Worm (Caenorhabditis elegans) whole organism, young adult: Measurements from ENCODE around the gene K04C2.7.
A peak's percentile ranks its signal among the peaks of the same experiment; 100 is the strongest.

Source experiments
- B0019.2 ChIP-seq: fragments of 200-800 bp; sonication (Bioruptor generic); conservative IDR thresholded peaks from 2 replicates; pipeline ENCODE4 v1.3.6; 2022; ENCODE audit warnings: missing genetic modification reagents, missing genetic modification characterization, missing compliant biosample characterization
- B0035.1 ChIP-seq: sonication (generic microtip); optimal IDR thresholded peaks from 2 replicates; lab custom pipeline; 2016; ENCODE audit warnings: missing genetic modification characterization, mild to moderate bottlenecking, missing compliant biosample characterization, missing genotype, missing genetic modification reagents
- B0336.3 ChIP-seq: fragments of 200-800 bp; sonication (Bioruptor generic); IDR thresholded peaks from 2 replicates; pipeline ENCODE4 v1.3.6; 2022; ENCODE audit warnings: missing genetic modification characterization, missing compliant biosample characterization
- F23B12.7 ChIP-seq: sonication (generic microtip); optimal IDR thresholded peaks from 2 replicates; lab custom pipeline; 2017; ENCODE audit warnings: missing genetic modification characterization, mild to moderate bottlenecking, missing compliant biosample characterization, antibody characterized with exemption, moderate library complexity; ENCODE audit not compliant: insufficient read depth
- F33H1.4 ChIP-seq: fragments of 200-800 bp; sonication (Bioruptor generic); IDR thresholded peaks from 2 replicates; pipeline ENCODE4 v1.3.6; 2022; ENCODE audit warnings: missing genetic modification reagents, missing genetic modification characterization, missing compliant biosample characterization
- F37B4.10 ChIP-seq: fragments of 200-800 bp; sonication (Bioruptor generic); IDR thresholded peaks from 2 replicates; pipeline ENCODE4 v1.3.6; 2022; ENCODE audit warnings: missing genetic modification characterization, missing compliant biosample characterization
- F39B2.1 ChIP-seq: fragments of 200-800 bp; sonication (Bioruptor generic); IDR thresholded peaks from 2 replicates; pipeline ENCODE4 v1.3.6; 2022; ENCODE audit warnings: missing genetic modification reagents, missing genetic modification characterization, missing compliant biosample characterization
- K12H6.12 ChIP-seq: fragments of 200-800 bp; sonication (Bioruptor generic); optimal IDR thresholded peaks from 2 replicates; lab custom pipeline; 2018; ENCODE audit warnings: mild to moderate bottlenecking, missing genetic modification characterization, missing compliant biosample characterization
- T07F8.4 ChIP-seq: sonication (generic microtip); optimal IDR thresholded peaks from 2 replicates; lab custom pipeline; 2016; ENCODE audit warnings: mild to moderate bottlenecking, missing genetic modification characterization, moderate library complexity, missing compliant biosample characterization
- T26A5.8 ChIP-seq: sonication (generic microtip); optimal IDR thresholded peaks from 2 replicates; lab custom pipeline; 2016; ENCODE audit warnings: missing genetic modification characterization, missing compliant biosample characterization
- Y53F4B.3 ChIP-seq: fragments of 200-800 bp; sonication (Bioruptor generic); IDR thresholded peaks from 2 replicates; pipeline ENCODE4 v1.3.6; 2022; ENCODE audit warnings: missing genetic modification reagents, missing genetic modification characterization, missing compliant biosample characterization
- Y79H2A.3 ChIP-seq: fragments of 200-800 bp; sonication (Bioruptor generic); conservative IDR thresholded peaks from 2 replicates; pipeline ENCODE4 v1.3.6; 2022; ENCODE audit warnings: missing genetic modification reagents, missing genetic modification characterization, missing compliant biosample characterization
- ZK185.1 ChIP-seq: sonication (generic microtip); optimal IDR thresholded peaks from 2 replicates; lab custom pipeline; 2016; ENCODE audit warnings: mild to moderate bottlenecking, missing genetic modification characterization, missing compliant biosample characterization; ENCODE audit not compliant: poor library complexity, severe bottlenecking
- aptf-2 ChIP-seq: fragments of 200-800 bp; sonication (Bioruptor generic); conservative IDR thresholded peaks from 2 replicates; pipeline ENCODE4 v1.3.6; 2022; ENCODE audit warnings: missing genetic modification reagents, missing genetic modification characterization, missing compliant biosample characterization
- bed-2 ChIP-seq: fragments of 200-800 bp; sonication (Bioruptor generic); IDR thresholded peaks from 2 replicates; pipeline ENCODE4 v1.3.6; 2022; ENCODE audit warnings: missing genetic modification reagents, missing genetic modification characterization, missing compliant biosample characterization
- ceh-100 ChIP-seq: fragments of 200-800 bp; sonication (Bioruptor generic); IDR thresholded peaks from 2 replicates; pipeline ENCODE4 v1.3.6; 2022; ENCODE audit warnings: missing genetic modification reagents, missing genetic modification characterization, missing compliant biosample characterization
- ceh-27 ChIP-seq: fragments of 200-800 bp; sonication (Bioruptor generic); optimal IDR thresholded peaks from 2 replicates; lab custom pipeline; 2018; ENCODE audit warnings: mild to moderate bottlenecking, missing genetic modification characterization, moderate library complexity, missing compliant biosample characterization
- ceh-40 ChIP-seq: fragments of 200-800 bp; sonication (Bioruptor generic); IDR thresholded peaks from 2 replicates; pipeline ENCODE4 v1.3.6; 2022; ENCODE audit warnings: missing genetic modification characterization, missing compliant biosample characterization
- ceh-58 ChIP-seq: fragments of 200-800 bp; sonication (Bioruptor generic); IDR thresholded peaks from 2 replicates; pipeline ENCODE4 v1.3.6; 2022; ENCODE audit warnings: missing genetic modification characterization, missing compliant biosample characterization
- dox-1 ChIP-seq: fragments of 200-800 bp; sonication (Bioruptor generic); IDR thresholded peaks from 2 replicates; pipeline ENCODE4 v1.3.6; 2022; ENCODE audit warnings: missing genetic modification reagents, missing genetic modification characterization, missing compliant biosample characterization
- egl-18 ChIP-seq: fragments of 200-800 bp; sonication (Bioruptor generic); IDR thresholded peaks from 2 replicates; pipeline ENCODE4 v1.3.6; 2022; ENCODE audit warnings: missing genetic modification reagents, missing genetic modification characterization, missing compliant biosample characterization
- egl-44 ChIP-seq: fragments of 200-800 bp; sonication (Bioruptor generic); IDR thresholded peaks from 2 replicates; pipeline ENCODE4 v1.3.6; 2022; ENCODE audit warnings: missing genetic modification reagents, missing genetic modification characterization, missing compliant biosample characterization
- ekl-4 ChIP-seq: fragments of 200-800 bp; sonication (Bioruptor generic); IDR thresholded peaks from 2 replicates; pipeline ENCODE4 v1.3.6; 2022; ENCODE audit warnings: missing genetic modification reagents, missing genetic modification characterization, missing compliant biosample characterization
- hlh-12 ChIP-seq: sonication (generic microtip); optimal IDR thresholded peaks from 2 replicates; lab custom pipeline; 2016; ENCODE audit warnings: missing genetic modification characterization, missing compliant biosample characterization
- hmg-1.2 ChIP-seq: fragments of 200-800 bp; sonication (Bioruptor generic); IDR thresholded peaks from 2 replicates; pipeline ENCODE4 v1.3.6; 2022; ENCODE audit warnings: missing genetic modification reagents, missing genetic modification characterization, missing compliant biosample characterization
- lin-54 ChIP-seq: fragments of 200-800 bp; sonication (Bioruptor generic); optimal IDR thresholded peaks from 2 replicates; lab custom pipeline; 2018; ENCODE audit warnings: mild to moderate bottlenecking, missing genetic modification characterization, missing compliant biosample characterization
- mcd-1 ChIP-seq: fragments of 200-800 bp; sonication (Bioruptor generic); IDR thresholded peaks from 2 replicates; pipeline ENCODE4 v1.3.6; 2022; ENCODE audit warnings: missing genetic modification reagents, missing genetic modification characterization, missing compliant biosample characterization
- mes-4 ChIP-seq: sonication (generic microtip); optimal IDR thresholded peaks from 2 replicates; lab custom pipeline; 2016; ENCODE audit warnings: missing genotype, missing genetic modification characterization, missing compliant biosample characterization
- mxl-1 ChIP-seq: sonication (generic microtip); optimal IDR thresholded peaks from 2 replicates; lab custom pipeline; 2016; ENCODE audit warnings: missing genetic modification characterization, missing compliant biosample characterization
- nfyb-1 ChIP-seq: fragments of 200-800 bp; sonication (Bioruptor generic); IDR thresholded peaks from 2 replicates; pipeline ENCODE4 v1.3.6; 2022; ENCODE audit warnings: missing genetic modification reagents, missing genetic modification characterization, missing compliant biosample characterization
- nhr-179 ChIP-seq: sonication (generic microtip); optimal IDR thresholded peaks from 2 replicates; lab custom pipeline; 2016; ENCODE audit warnings: mild to moderate bottlenecking, missing genetic modification characterization, missing compliant biosample characterization
- nhr-80 ChIP-seq: sonication (generic microtip); optimal IDR thresholded peaks from 2 replicates; lab custom pipeline; 2016; ENCODE audit warnings: missing genetic modification characterization, missing compliant biosample characterization
- repo-1 ChIP-seq: sonication (generic microtip); optimal IDR thresholded peaks from 2 replicates; lab custom pipeline; 2017; ENCODE audit warnings: mild to moderate bottlenecking, missing genetic modification characterization, missing compliant biosample characterization
- rpc-1 ChIP-seq, 2 experiments: fragments of 150-350 bp in 1 of 2; sonication (generic microtip) in 1 of 2; optimal IDR thresholded peaks; 2 replicates each; lab custom pipeline; 2014 to 2018; ENCODE audit warnings: missing biosample characterization in 1 of 2, missing genetic modification characterization in 1 of 2, missing genetic modification reagents in 1 of 2, missing genotype in 1 of 2
- snpc-1.1 ChIP-seq: sonication (generic microtip); optimal IDR thresholded peaks from 2 replicates; lab custom pipeline; 2017; ENCODE audit warnings: missing genetic modification characterization, mild to moderate bottlenecking, missing compliant biosample characterization, antibody characterized with exemption, moderate library complexity, missing genotype, missing genetic modification reagents; ENCODE audit not compliant: insufficient read depth
- snpc-3.4 ChIP-seq: sonication (generic microtip); optimal IDR thresholded peaks from 2 replicates; lab custom pipeline; 2017; ENCODE audit warnings: missing genetic modification characterization, mild to moderate bottlenecking, missing compliant biosample characterization, antibody characterized with exemption, moderate library complexity, missing genotype, missing genetic modification reagents
- somi-1 ChIP-seq: fragments of 200-800 bp; sonication (Bioruptor generic); optimal IDR thresholded peaks from 2 replicates; lab custom pipeline; 2018; ENCODE audit warnings: mild to moderate bottlenecking, missing genetic modification characterization, missing compliant biosample characterization
- sptf-2 ChIP-seq: fragments of 200-800 bp; sonication (Bioruptor generic); optimal IDR thresholded peaks from 2 replicates; lab custom pipeline; 2018; ENCODE audit warnings: mild to moderate bottlenecking, missing genetic modification characterization, missing compliant biosample characterization
- tbp1 ChIP-seq: fragments of 200-800 bp; sonication (Bioruptor generic); optimal IDR thresholded peaks from 2 replicates; lab custom pipeline; 2018; ENCODE audit warnings: mild to moderate bottlenecking, missing genetic modification characterization, missing compliant biosample characterization
- tbx-9 ChIP-seq: sonication (generic microtip); optimal IDR thresholded peaks from 2 replicates; lab custom pipeline; 2016; ENCODE audit warnings: borderline replicate concordance, missing genetic modification characterization, inconsistent platforms, missing compliant biosample characterization
- tlf-1 ChIP-seq: fragments of 200-800 bp; sonication (Bioruptor generic); optimal IDR thresholded peaks from 2 replicates; lab custom pipeline; 2018; ENCODE audit warnings: mild to moderate bottlenecking, missing genetic modification characterization, missing compliant biosample characterization
- zfh-2 ChIP-seq: fragments of 200-800 bp; sonication (Bioruptor generic); conservative IDR thresholded peaks from 2 replicates; pipeline ENCODE4 v1.3.6; 2022; ENCODE audit warnings: missing genetic modification reagents, missing genetic modification characterization, missing compliant biosample characterization
- zim-3 ChIP-seq: sonication (generic microtip); optimal IDR thresholded peaks from 2 replicates; lab custom pipeline; 2017; ENCODE audit warnings: mild to moderate bottlenecking, missing genetic modification characterization, moderate library complexity, missing compliant biosample characterization
- ztf-18 ChIP-seq: sonication (generic microtip); optimal IDR thresholded peaks from 2 replicates; lab custom pipeline; 2016; ENCODE audit warnings: missing genotype, mild to moderate bottlenecking, missing genetic modification characterization, missing compliant biosample characterization

K04C2.7 gene

DNA sequence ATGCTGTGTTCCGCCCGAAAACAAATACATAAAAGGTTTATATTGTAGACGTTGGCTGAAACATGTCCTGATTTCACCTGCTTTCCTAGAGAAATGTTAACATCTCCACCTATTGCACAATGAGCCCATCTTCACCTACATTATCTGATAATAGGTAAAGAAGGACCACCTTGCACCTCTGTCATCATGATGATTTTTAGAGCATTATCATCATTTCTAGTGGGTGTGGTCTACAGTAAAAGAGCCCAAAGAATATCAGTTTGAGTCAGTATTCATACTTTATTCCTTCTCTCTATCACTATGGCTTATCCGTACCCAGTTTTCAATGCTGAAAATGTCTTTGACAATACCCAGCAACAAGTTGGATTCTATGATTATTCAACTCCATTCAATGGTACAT is 3.3 kb downstream of the K04C2.7 start, which contains the start of gene med-2:
TSS of gene med-2 (plus strand) at position 301 of the 400 bp plus-strand sequence.
- TF ChIP-seq B0336.3 (GFP tag; lab: Robert Waterston, UW) (no peak), hmg-1.2 (no peak), bed-2 (GFP tag; lab: Robert Waterston, UW) (no peak), ZK185.1 (no peak), F39B2.1 (GFP tag; lab: Robert Waterston, UW) (no peak), egl-18 (GFP tag; lab: Robert Waterston, UW) (no peak), mes-4 (tag; lab: Kevin White, UChicago) (no peak), mxl-1 (tag; lab: Kevin White, UChicago) (no peak), tbp1 (GFP tag; lab: Kevin White, UChicago) (no peak), egl-44 (no peak), F37B4.10 (GFP tag; lab: Robert Waterston, UW) (no peak), snpc-3.4 (tag; lab: Kevin White, UChicago) (no peak), nhr-80 (no peak), ceh-58 (GFP tag; lab: Robert Waterston, UW) (no peak), zim-3 (tag; lab: Kevin White, UChicago) (no peak), nhr-179 (tag; lab: Kevin White, UChicago) (no peak), Y53F4B.3 (GFP tag; lab: Robert Waterston, UW) (no peak), lin-54 (GFP tag; lab: Kevin White, UChicago) (no peak), F33H1.4 (GFP tag; lab: Robert Waterston, UW) (no peak)
- TF ChIP-seq, all 124 proteins: peak for 0

DNA sequence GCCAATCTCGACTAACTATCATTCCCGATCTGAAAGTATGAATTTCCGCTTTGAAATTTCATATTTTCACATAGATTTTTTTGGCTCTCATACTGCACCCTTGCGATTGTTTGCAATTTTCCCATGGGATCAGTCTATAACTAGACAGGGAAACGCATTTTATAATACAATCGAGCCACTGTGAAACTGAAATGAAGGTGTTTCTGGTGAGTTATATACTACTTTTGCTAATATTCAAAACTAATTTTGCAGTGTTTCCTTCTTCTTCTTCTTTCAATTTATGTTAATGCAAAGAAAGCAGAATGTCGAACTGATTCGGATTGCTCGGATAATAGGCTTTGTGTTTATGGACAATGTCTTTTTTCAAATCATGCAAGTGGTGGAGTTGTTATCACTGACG is 5.0 kb downstream of the K04C2.7 start:
- TF ChIP-seq ceh-40 (GFP tag; lab: Robert Waterston, UW) (no peak), tbx-9 (tag; lab: Kevin White, UChicago) (no peak), ceh-100 (GFP tag; lab: Robert Waterston, UW) (no peak), zfh-2 (no peak), sptf-2 (GFP tag; lab: Kevin White, UChicago) (no peak), nhr-179 (tag; lab: Kevin White, UChicago) (no peak), rpc-1 (optimal IDR thresholded peaks at IDR 0.05; lab: Kevin White, UChicago) (no peak), rpc-1 (tag; optimal IDR thresholded peaks at IDR 0.05; lab: Kevin White, UChicago) (no peak)

DNA sequence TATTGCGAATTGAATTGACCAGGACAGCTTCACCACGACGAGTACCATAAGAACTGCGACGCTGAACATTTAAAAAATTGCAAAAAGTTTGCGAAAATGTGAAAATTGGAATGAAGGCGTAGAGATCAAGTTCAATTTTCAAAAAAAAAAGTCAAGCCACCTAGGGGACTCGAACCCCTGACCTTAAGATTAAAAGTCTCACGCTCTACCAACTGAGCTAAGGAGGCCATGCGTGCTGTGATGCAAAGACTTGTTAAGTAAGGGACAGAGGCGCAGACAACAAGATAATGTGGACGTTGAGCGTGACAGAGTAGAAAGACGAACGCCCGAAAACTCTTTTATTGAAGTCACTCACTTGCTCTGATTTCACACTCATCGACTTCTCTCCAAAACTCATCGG is 6.7 kb downstream of the K04C2.7 start:
- 0 out of 2 replicates have a peak, but pooled peaks have one; percentile 30 for TF ChIP-seq aptf-2 (GFP tag; lab: Robert Waterston, UW)
- peak; percentile 54 for TF ChIP-seq repo-1
- TF ChIP-seq F33H1.4 (GFP tag; lab: Robert Waterston, UW) = peak; percentile 37; the same call in 1 of the 2 replicates
- TF ChIP-seq hmg-1.2 = peak; percentile 85
- TF ChIP-seq B0035.1 (tag; lab: Kevin White, UChicago) = no peak
- TF ChIP-seq nhr-80 = peak; percentile 8
- peak; percentile 46 for TF ChIP-seq tlf-1 (GFP tag; lab: Kevin White, UChicago)
- TF ChIP-seq K12H6.12 (tag; lab: Kevin White, UChicago) = peak; percentile 53
- no peak for TF ChIP-seq T07F8.4 (tag; lab: Kevin White, UChicago)
- TF ChIP-seq tbp1 (GFP tag; lab: Kevin White, UChicago) = peak; percentile 99
- peak; percentile 81 for TF ChIP-seq nfyb-1
- no peak for TF ChIP-seq hlh-12 (tag; lab: Kevin White, UChicago)
- peak; percentile 70; the same call in 1 of the 2 replicates for TF ChIP-seq egl-44
- peak; percentile 72; the same call in 1 of the 2 replicates for TF ChIP-seq Y79H2A.3 (GFP tag; lab: Robert Waterston, UW)
- peak; percentile 92 for TF ChIP-seq F23B12.7 (tag; lab: Kevin White, UChicago)
- 0 out of 2 replicates have a peak, but pooled peaks have one; percentile 62 for TF ChIP-seq ceh-40 (GFP tag; lab: Robert Waterston, UW)
- TF ChIP-seq B0336.3 (GFP tag; lab: Robert Waterston, UW) = no peak
- TF ChIP-seq dox-1 (GFP tag; lab: Robert Waterston, UW) = no peak; the same call in 1 of the 2 replicates
- TF ChIP-seq T26A5.8 (tag; lab: Kevin White, UChicago) = no peak
- peak; percentile 26 for TF ChIP-seq somi-1 (GFP tag; lab: Kevin White, UChicago)
- peak; percentile 40 for TF ChIP-seq snpc-1.1
- no peak for TF ChIP-seq ceh-27 (GFP tag; lab: Kevin White, UChicago)
- TF ChIP-seq ekl-4 = peak; percentile 64
- no peak for TF ChIP-seq B0019.2
- TF ChIP-seq rpc-1 (optimal IDR thresholded peaks at IDR 0.05; lab: Kevin White, UChicago) = peak; percentile 86
- peak; percentile 93 for TF ChIP-seq rpc-1 (tag; optimal IDR thresholded peaks at IDR 0.05; lab: Kevin White, UChicago)
- TF ChIP-seq mcd-1 (GFP tag; lab: Robert Waterston, UW) = no peak; the same call in 1 of the 2 replicates
- TF ChIP-seq ztf-18 (tag; lab: Kevin White, UChicago) = peak; percentile 78
